Fruit fly (Drosophila melanogaster): ENCODE measurements around the gene nero.

DNA sequence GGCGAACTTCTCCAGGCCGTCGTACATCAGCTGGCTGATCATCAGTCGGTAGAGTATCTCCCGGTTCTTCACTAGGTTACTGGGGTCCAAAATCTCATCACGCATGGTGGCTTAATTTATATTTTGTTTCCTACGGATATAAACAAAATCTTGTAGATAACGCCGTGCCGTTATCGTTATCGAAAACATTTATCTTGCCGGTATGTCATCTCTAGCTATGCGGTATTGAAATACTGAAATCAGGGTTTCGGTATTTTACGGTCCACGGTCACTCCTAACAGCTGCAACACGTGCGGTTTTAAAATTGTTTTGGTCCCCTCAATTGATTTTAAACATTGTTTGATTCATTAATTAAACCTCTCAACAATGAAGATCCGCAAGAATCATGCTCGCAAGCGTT is 10.6 kb downstream of the nero start, which contains the start of the genes CstF50 and CG11563:
- TF ChIP-seq pan (optimal IDR thresholded peaks at IDR 0.05) = no peak
- TF ChIP-seq EcR (GFP tag; optimal IDR thresholded peaks at IDR 0.05) = no peak
- no peak for TF ChIP-seq usp (GFP tag; optimal IDR thresholded peaks at IDR 0.05)
- no peak for TF ChIP-seq CG8478 (optimal IDR thresholded peaks at IDR 0.05)
- TF ChIP-seq psq (optimal IDR thresholded peaks at IDR 0.05) = no peak
